Fruit fly (Drosophila melanogaster): Measurements from ENCODE around the gene eIF4E1.

The eIF4E1 gene

dm6 chr3L:9447239-9447777 lies 45.0 kb upstream of the eIF4E1 start (continued):
- no peak for TF ChIP-seq Mrtf (GFP tag; IDR thresholded peaks at IDR 0.05)
- TF ChIP-seq CG13424 (tag; optimal IDR thresholded peaks at IDR 0.05), result no peak
- TF ChIP-seq CG11398 (GFP tag; optimal IDR thresholded peaks at IDR 0.05), result no peak
- no peak for TF ChIP-seq CG7839 (tag; optimal IDR thresholded peaks at IDR 0.05)
- no peak for TF ChIP-seq gt (GFP tag; IDR thresholded peaks at IDR 0.05)
- peak; percentile 28 for TF ChIP-seq sqz (GFP tag; optimal IDR thresholded peaks at IDR 0.05)
- TF ChIP-seq CHES-1-like (GFP tag; optimal IDR thresholded peaks at IDR 0.05), result peak; percentile 18
- peak; percentile 19 for TF ChIP-seq CG2678 (tag; optimal IDR thresholded peaks at IDR 0.05)
- no peak for TF ChIP-seq sc (optimal IDR thresholded peaks at IDR 0.05)
- TF ChIP-seq sc (GFP tag; optimal IDR thresholded peaks at IDR 0.05), result no peak
- peak; percentile 86 for TF ChIP-seq grn (GFP tag; optimal IDR thresholded peaks at IDR 0.05)
- no peak for TF ChIP-seq ac (GFP tag; optimal IDR thresholded peaks at IDR 0.05)
- no peak for TF ChIP-seq CG6791 (GFP tag; IDR thresholded peaks at IDR 0.05; ENCODE audit: partially characterized antibody)
- TF ChIP-seq jigr1 (GFP tag; IDR thresholded peaks at IDR 0.05), result no peak
- TF ChIP-seq psq (GFP tag; optimal IDR thresholded peaks at IDR 0.05), result no peak
- TF ChIP-seq Blimp-1 (GFP tag; optimal IDR thresholded peaks at IDR 0.05), result no peak
- no peak for TF ChIP-seq Side (GFP tag; optimal IDR thresholded peaks at IDR 0.05)
- TF ChIP-seq CG14050 (GFP tag; IDR thresholded peaks at IDR 0.05), result no peak
- TF ChIP-seq CG6654 (GFP tag; optimal IDR thresholded peaks at IDR 0.05), result no peak
- TF ChIP-seq Antp (GFP tag; optimal IDR thresholded peaks at IDR 0.05), result no peak
- TF ChIP-seq nerfin-2 (GFP tag; IDR thresholded peaks at IDR 0.05; ENCODE audit: partially characterized antibody), result no peak
- TF ChIP-seq Atf-2 (GFP tag; optimal IDR thresholded peaks at IDR 0.05), result no peak
- TF ChIP-seq HmgD (GFP tag; optimal IDR thresholded peaks at IDR 0.05), result no peak
- no peak for TF ChIP-seq CG9437 (GFP tag; optimal IDR thresholded peaks at IDR 0.05)
- peak; percentile 5 for TF ChIP-seq CG8924 (tag; optimal IDR thresholded peaks at IDR 0.05)
- TF ChIP-seq CG42726 (GFP tag; IDR thresholded peaks at IDR 0.05; ENCODE audit: partially characterized antibody), result no peak
- no peak for TF ChIP-seq gcm (GFP tag; optimal IDR thresholded peaks at IDR 0.05)
- TF ChIP-seq peb (GFP tag; IDR thresholded peaks at IDR 0.05), result no peak
- no peak for TF ChIP-seq dan (GFP tag; IDR thresholded peaks at IDR 0.05)
- TF ChIP-seq ap (GFP tag; IDR thresholded peaks at IDR 0.05), result no peak
- no peak for TF ChIP-seq Atf3 (GFP tag; optimal IDR thresholded peaks at IDR 0.05)
- no peak for TF ChIP-seq Dip3 (GFP tag; optimal IDR thresholded peaks at IDR 0.05)
- TF ChIP-seq Usf (GFP tag; optimal IDR thresholded peaks at IDR 0.05), result no peak
- no peak for TF ChIP-seq oc (tag; optimal IDR thresholded peaks at IDR 0.05)
- no peak for TF ChIP-seq zf30C (GFP tag; optimal IDR thresholded peaks at IDR 0.05)
- no peak for TF ChIP-seq Drgx (GFP tag; IDR thresholded peaks at IDR 0.05)
- TF ChIP-seq Dek (tag; optimal IDR thresholded peaks at IDR 0.05), result no peak
- no peak for TF ChIP-seq CG2889 (GFP tag; IDR thresholded peaks at IDR 0.05)
- TF ChIP-seq CG4424 (GFP tag; optimal IDR thresholded peaks at IDR 0.05), result no peak
- TF ChIP-seq CG14710 (tag; optimal IDR thresholded peaks at IDR 0.05), result no peak
- no peak for TF ChIP-seq eyg (GFP tag; optimal IDR thresholded peaks at IDR 0.05)
- peak; percentile 56; the same call in 1 of the 2 replicates for TF ChIP-seq crol (GFP tag; IDR thresholded peaks at IDR 0.05)
- no peak for TF ChIP-seq CG1792 (GFP tag; optimal IDR thresholded peaks at IDR 0.05)
- TF ChIP-seq rib (GFP tag; IDR thresholded peaks at IDR 0.05), result peak; percentile 23; the same call in 1 of the 2 replicates
- 0 out of 2 replicates have a peak, but pooled peaks have one; percentile 10 for TF ChIP-seq sna (GFP tag; IDR thresholded peaks at IDR 0.05; ENCODE audit: partially characterized antibody)
- TF ChIP-seq repo (GFP tag; optimal IDR thresholded peaks at IDR 0.05), result no peak
- TF ChIP-seq lmd (GFP tag; IDR thresholded peaks at IDR 0.05), result no peak
- no peak; the same call in 1 of the 2 replicates for TF ChIP-seq unc-4 (GFP tag; IDR thresholded peaks at IDR 0.05; ENCODE audit: partially characterized antibody)
- no peak for TF ChIP-seq pan (optimal IDR thresholded peaks at IDR 0.05)
- peak in 1 of 2 experiments; percentile 7 for TF ChIP-seq pan (GFP tag; optimal IDR thresholded peaks at IDR 0.05 in 1 of 2, IDR thresholded peaks at IDR 0.05 in 1 of 2)
- TF ChIP-seq usp (GFP tag; optimal IDR thresholded peaks at IDR 0.05), result no peak
- TF ChIP-seq sr (GFP tag; IDR thresholded peaks at IDR 0.05), result no peak
